Fruit fly (Drosophila melanogaster): ENCODE results near the gene CG18641.

The CG18641 gene

DNA sequence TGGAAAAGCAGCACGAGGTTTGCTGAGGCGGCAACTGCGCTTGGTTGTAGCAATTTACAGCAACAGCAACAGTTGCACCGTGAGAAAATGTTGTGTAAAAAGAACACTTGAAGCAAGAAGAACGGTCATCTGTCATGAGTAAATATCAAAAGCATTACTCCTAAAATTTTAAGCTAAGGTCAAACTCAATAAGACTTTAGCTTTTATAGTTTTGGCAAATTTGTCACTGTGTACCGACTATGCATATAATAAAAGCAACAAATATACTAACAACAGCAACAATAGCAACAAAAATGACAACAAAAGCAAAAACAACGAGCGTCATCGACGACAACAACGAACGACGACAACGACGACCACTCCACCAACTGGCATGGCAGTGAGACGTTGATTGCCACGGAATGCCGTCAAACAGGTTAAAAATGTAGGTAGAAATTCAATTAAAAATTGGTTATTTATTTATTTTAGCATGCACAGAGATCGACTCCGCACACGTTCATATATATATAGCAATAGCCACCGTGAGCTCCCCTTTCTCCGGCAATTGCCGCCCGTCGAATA, 18.5 kb upstream of the CG18641 start (continued):
- TF ChIP-seq CG8944 (GFP tag; optimal IDR thresholded peaks at IDR 0.05) = peak; percentile 79
- peak; percentile 64 for TF ChIP-seq Fer1 (GFP tag; optimal IDR thresholded peaks at IDR 0.05)
- TF ChIP-seq onecut (GFP tag; IDR thresholded peaks at IDR 0.05) = peak; percentile 82
- peak; percentile 61 for TF ChIP-seq E2f2 (GFP tag; IDR thresholded peaks at IDR 0.05)
- peak; percentile 90 for TF ChIP-seq dysf (GFP tag; IDR thresholded peaks at IDR 0.05)
- TF ChIP-seq Taf1 (GFP tag; IDR thresholded peaks at IDR 0.05) = no peak
- peak; percentile 30 for TF ChIP-seq CG3281 (GFP tag; optimal IDR thresholded peaks at IDR 0.05)
- peak; percentile 70 for TF ChIP-seq bowl (GFP tag; IDR thresholded peaks at IDR 0.05)
- peak; percentile 66 for TF ChIP-seq disco-r (GFP tag; optimal IDR thresholded peaks at IDR 0.05)
- peak; percentile 88 for TF ChIP-seq Ada2b (GFP tag; IDR thresholded peaks at IDR 0.05)
- TF ChIP-seq maf-S (GFP tag; optimal IDR thresholded peaks at IDR 0.05) = peak; percentile 76
- peak; percentile 9 for TF ChIP-seq gcm2 (GFP tag; optimal IDR thresholded peaks at IDR 0.05)
- peak; percentile 62; the same call in 1 of the 4 replicates for TF ChIP-seq chinmo (GFP tag; IDR thresholded peaks at IDR 0.05; ENCODE audit: partially characterized antibody)
- peak; percentile 86 for TF ChIP-seq CG16863 (GFP tag; optimal IDR thresholded peaks at IDR 0.05)
- TF ChIP-seq Hr39 (optimal IDR thresholded peaks at IDR 0.05) = no peak
- TF ChIP-seq Hmx (GFP tag; optimal IDR thresholded peaks at IDR 0.05) = no peak
- peak; percentile 78 for TF ChIP-seq lbe (GFP tag; optimal IDR thresholded peaks at IDR 0.05)
- TF ChIP-seq nerfin-1 (tag; optimal IDR thresholded peaks at IDR 0.05) = peak; percentile 72
- no peak for TF ChIP-seq ac (GFP tag; optimal IDR thresholded peaks at IDR 0.05)
- TF ChIP-seq Bteb2 (GFP tag; optimal IDR thresholded peaks at IDR 0.05) = peak; percentile 59
- TF ChIP-seq CG17328 (GFP tag; IDR thresholded peaks at IDR 0.05) = peak; percentile 92
- TF ChIP-seq seq (GFP tag; IDR thresholded peaks at IDR 0.05) = peak; percentile 87
- peak; percentile 81 for TF ChIP-seq CG17361 (GFP tag; IDR thresholded peaks at IDR 0.05)
- peak; percentile 61 for TF ChIP-seq Max (GFP tag; optimal IDR thresholded peaks at IDR 0.05)
- TF ChIP-seq CG4328 (GFP tag; optimal IDR thresholded peaks at IDR 0.05) = no peak
- no peak for TF ChIP-seq ash1 (GFP tag; optimal IDR thresholded peaks at IDR 0.05)
- peak; percentile 75 for TF ChIP-seq NC2β (GFP tag; optimal IDR thresholded peaks at IDR 0.05)
- TF ChIP-seq CG7963 (GFP tag; IDR thresholded peaks at IDR 0.05; ENCODE audit: partially characterized antibody) = no peak
- TF ChIP-seq cas (GFP tag; IDR thresholded peaks at IDR 0.05) = peak; percentile 21; the same call in 1 of the 2 replicates
- no peak for TF ChIP-seq pros (GFP tag; optimal IDR thresholded peaks at IDR 0.05)
- peak; percentile 66 for TF ChIP-seq CG12155 (GFP tag; optimal IDR thresholded peaks at IDR 0.05)
- no peak for TF ChIP-seq vfl (GFP tag; optimal IDR thresholded peaks at IDR 0.05)
- TF ChIP-seq CG4424 (GFP tag; optimal IDR thresholded peaks at IDR 0.05) = peak; percentile 72
- peak; percentile 85 for TF ChIP-seq Ssrp (tag; optimal IDR thresholded peaks at IDR 0.05)
- TF ChIP-seq Awh (GFP tag; IDR thresholded peaks at IDR 0.05) = peak; percentile 74
- peak; percentile 75 for TF ChIP-seq dati (GFP tag; IDR thresholded peaks at IDR 0.05)
- TF ChIP-seq salm (tag; optimal IDR thresholded peaks at IDR 0.05) = peak; percentile 82
- peak; percentile 72 for TF ChIP-seq shn (GFP tag; optimal IDR thresholded peaks at IDR 0.05)
- TF ChIP-seq Dip3 (GFP tag; optimal IDR thresholded peaks at IDR 0.05) = peak; percentile 40
- TF ChIP-seq slou (GFP tag; optimal IDR thresholded peaks at IDR 0.05) = peak; percentile 45
- TF ChIP-seq Atf-2 (GFP tag; optimal IDR thresholded peaks at IDR 0.05) = peak; percentile 77
- no peak for TF ChIP-seq knrl (GFP tag; IDR thresholded peaks at IDR 0.05; ENCODE audit: partially characterized antibody)
- TF ChIP-seq emc (GFP tag; optimal IDR thresholded peaks at IDR 0.05) = no peak
- TF ChIP-seq psq (GFP tag; optimal IDR thresholded peaks at IDR 0.05) = peak; percentile 21
- peak; percentile 61 for TF ChIP-seq ro (GFP tag; IDR thresholded peaks at IDR 0.05)
- no peak for TF ChIP-seq CG42726 (GFP tag; IDR thresholded peaks at IDR 0.05; ENCODE audit: partially characterized antibody)
- peak; percentile 98 for TF ChIP-seq nom (GFP tag; optimal IDR thresholded peaks at IDR 0.05)
- TF ChIP-seq CG9215 (GFP tag; IDR thresholded peaks at IDR 0.05) = peak; percentile 44; the same call in 1 of the 2 replicates
- peak; percentile 82 for TF ChIP-seq CG17385 (GFP tag; optimal IDR thresholded peaks at IDR 0.05)
- peak; percentile 53; the same call in 1 of the 3 replicates for TF ChIP-seq CG2199 (GFP tag; IDR thresholded peaks at IDR 0.05)
- TF ChIP-seq hbn (GFP tag; IDR thresholded peaks at IDR 0.05; ENCODE audit: partially characterized antibody) = no peak

Measured in whole organism, embryonic.